Fruit fly (Drosophila melanogaster) whole organism: Measurements from ENCODE around the gene CG14795.

Experiments
- CG8478 ChIP-seq: fragments of >200 bp; optimal IDR thresholded peaks from 2 replicates; lab custom pipeline; 2018; ENCODE audit warnings: inconsistent platforms
- Dll ChIP-seq: fragments of >200 bp; optimal IDR thresholded peaks from 2 replicates; lab custom pipeline; 2017
- pan ChIP-seq: fragments of >200 bp; optimal IDR thresholded peaks from 2 replicates; lab custom pipeline; 2017
- psq ChIP-seq: fragments of >200 bp; optimal IDR thresholded peaks from 2 replicates; lab custom pipeline; 2017
- usp ChIP-seq: fragments of >200 bp; optimal IDR thresholded peaks from 2 replicates; lab custom pipeline; 2017; ENCODE audit warnings: missing biosample characterization, missing genetic modification characterization, mixed read lengths

- TF ChIP-seq pan (lab: Kevin White, UChicago) (no peak), CG8478 (lab: Kevin White, UChicago) (no peak), usp (no peak), Dll (lab: Kevin White, UChicago) (no peak), psq (lab: Kevin White, UChicago) (no peak)
Observed at dm6 chrX:1472222-1472621, 40.4 kb downstream of the CG14795 start, which contains the start of gene CG14780.
